Fruit fly (Drosophila melanogaster) whole organism, pupa: ENCODE measurements around the gene CG18094.

ENCODE experiments used
- CG13204 ChIP-seq: fragments of 200-800 bp; sonication (Bioruptor generic); optimal IDR thresholded peaks from 2 replicates; lab custom pipeline; 2018; ENCODE audit warnings: missing biosample characterization, mild to moderate bottlenecking, missing genetic modification characterization, moderate library complexity
- CG15710 ChIP-seq: fragments of 200-800 bp; sonication (Bioruptor generic); optimal IDR thresholded peaks from 2 replicates; lab custom pipeline; 2018; ENCODE audit warnings: missing biosample characterization, mild to moderate bottlenecking, missing genetic modification characterization, moderate library complexity
- CG17806 ChIP-seq: fragments of 200-800 bp; sonication (Bioruptor generic); optimal IDR thresholded peaks from 2 replicates; lab custom pipeline; 2018; ENCODE audit warnings: missing biosample characterization, mild to moderate bottlenecking, missing genetic modification characterization, moderate library complexity
- CG32121 ChIP-seq: fragments of 200-800 bp; sonication (Bioruptor generic); IDR thresholded peaks from 2 replicates; pipeline ENCODE4 v1.3.6; 2022; ENCODE audit warnings: missing biosample characterization, missing genetic modification characterization
- CG34367 ChIP-seq: fragments of 200-800 bp; sonication (Bioruptor generic); optimal IDR thresholded peaks from 2 replicates; lab custom pipeline; 2018; ENCODE audit warnings: missing biosample characterization, mild to moderate bottlenecking, missing genetic modification characterization
- CG4496 ChIP-seq: fragments of 200-800 bp; sonication (Bioruptor generic); IDR thresholded peaks from 3 replicates; pipeline ENCODE4 v1.3.6; 2022; ENCODE audit warnings: missing biosample characterization, missing genetic modification characterization
- CG8159 ChIP-seq: fragments of 200-800 bp; sonication (Bioruptor generic); optimal IDR thresholded peaks from 3 replicates; lab custom pipeline; 2018; ENCODE audit warnings: missing biosample characterization, mild to moderate bottlenecking, missing genetic modification characterization, moderate library complexity
- CG8301 ChIP-seq: fragments of 200-800 bp; sonication (Bioruptor generic); optimal IDR thresholded peaks from 2 replicates; lab custom pipeline; 2018; ENCODE audit warnings: missing biosample characterization, mild to moderate bottlenecking, missing genetic modification characterization
- CG9948 ChIP-seq: fragments of 200-800 bp; sonication (Bioruptor generic); optimal IDR thresholded peaks from 2 replicates; lab custom pipeline; 2018; ENCODE audit warnings: missing biosample characterization, mild to moderate bottlenecking, missing genetic modification characterization, moderate library complexity
- D1 ChIP-seq: fragments of 200-800 bp; sonication (Bioruptor generic); optimal IDR thresholded peaks from 2 replicates; lab custom pipeline; 2018; ENCODE audit warnings: missing biosample characterization, mild to moderate bottlenecking, missing genetic modification characterization, moderate library complexity
- EcR ChIP-seq: fragments of 200-800 bp; sonication (Bioruptor generic); optimal IDR thresholded peaks from 3 replicates; lab custom pipeline; 2019; ENCODE audit warnings: missing biosample characterization, missing genetic modification characterization, mild to moderate bottlenecking, moderate library complexity, missing genetic modification reagents
- Ets98B ChIP-seq: fragments of 200-800 bp; sonication (Bioruptor generic); IDR thresholded peaks from 2 replicates; pipeline ENCODE4 v1.3.6; 2022; ENCODE audit warnings: missing biosample characterization, missing genetic modification characterization
- Pif1A ChIP-seq: fragments of 200-800 bp; sonication (Bioruptor generic); optimal IDR thresholded peaks from 3 replicates; lab custom pipeline; 2016; ENCODE audit warnings: missing biosample characterization, missing genetic modification characterization
- Pif1B ChIP-seq: fragments of 200-800 bp; sonication (Bioruptor generic); optimal IDR thresholded peaks from 3 replicates; lab custom pipeline; 2016; ENCODE audit warnings: missing biosample characterization, missing genetic modification characterization

DNA sequence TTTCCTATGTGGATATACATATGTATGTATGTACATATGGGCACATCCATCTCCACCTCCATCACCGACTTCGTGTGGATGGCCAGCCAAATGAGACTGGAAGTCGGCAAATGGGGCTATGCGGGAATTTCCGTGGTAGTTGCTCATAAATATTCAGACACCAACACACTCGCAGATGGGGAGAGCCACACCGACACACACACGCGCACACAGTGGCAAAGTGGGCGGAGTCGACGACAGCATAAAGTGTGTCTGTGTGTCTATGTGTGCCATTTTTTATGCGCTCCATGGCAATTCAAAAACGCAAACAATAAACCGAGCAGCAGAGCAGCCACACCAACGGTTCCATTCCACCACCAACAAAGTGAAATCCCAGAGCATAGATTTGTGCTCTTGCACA is 27.2 kb upstream of the CG18094 start:
- TF ChIP-seq CG9948 (no peak), CG8159 (tag; lab: Kevin White, UChicago) (no peak), CG13204 (GFP tag; lab: Kevin White, UChicago) (no peak), Pif1B (GFP tag; lab: Kevin White, UChicago) (no peak), Ets98B (peak; percentile 19; the same call in 1 of the 2 replicates), CG17806 (tag; lab: Kevin White, UChicago) (no peak), CG32121 (GFP tag; lab: Robert Waterston, UW) (no peak), EcR (no peak), CG8301 (tag; lab: Kevin White, UChicago) (no peak), Pif1A (GFP tag; lab: Kevin White, UChicago) (no peak), CG15710 (tag; lab: Kevin White, UChicago) (no peak), CG34367 (tag; lab: Kevin White, UChicago) (no peak), CG4496 (GFP tag; lab: Robert Waterston, UW) (peak; percentile 72; the same call in 2 of the 3 replicates), D1 (tag; lab: Kevin White, UChicago) (no peak)
